Worm (Caenorhabditis elegans) whole organism, L1 larva: ENCODE measurements around the gene C35C5.9.

ENCODE experiments used
- lin-14 ChIP-seq: fragments of 200-800 bp; sonication (Bioruptor generic); optimal IDR thresholded peaks from 2 replicates; lab custom pipeline; 2018; ENCODE audit warnings: mild to moderate bottlenecking, missing genetic modification characterization, moderate library complexity, missing compliant biosample characterization
- lsy-2 ChIP-seq, 2 experiments: fragments of 150-350 bp; optimal IDR thresholded peaks; 2 replicates each; lab custom pipeline; 2014; ENCODE audit warnings: missing biosample characterization in 2 of 2, missing genetic modification characterization in 2 of 2
- tbx-2 ChIP-seq: sonication (generic microtip); optimal IDR thresholded peaks from 2 replicates; lab custom pipeline; 2016; ENCODE audit warnings: missing genetic modification characterization, missing compliant biosample characterization

- TF ChIP-seq lsy-2 (tag; optimal IDR thresholded peaks at IDR 0.05; lab: Kevin White, UChicago): no peak
- no peak for TF ChIP-seq lin-14 (GFP tag; lab: Kevin White, UChicago)
- TF ChIP-seq tbx-2: no peak
Observed at ce11 chrX:11491835-11492234, 44.5 kb upstream of the C35C5.9 start.
